Fruit fly (Drosophila melanogaster) whole organism, pupa: ENCODE results near the gene jar.

ENCODE experiments used
- CG10348 ChIP-seq: fragments of 200-800 bp; sonication (Bioruptor generic); IDR thresholded peaks from 2 replicates; pipeline ENCODE4 v1.3.6; 2022; ENCODE audit warnings: missing biosample characterization, missing genetic modification characterization
- CG12605 ChIP-seq: fragments of 200-800 bp; sonication (Bioruptor generic); IDR thresholded peaks from 2 replicates; pipeline ENCODE4 v1.3.6; 2022; ENCODE audit warnings: missing biosample characterization, missing genetic modification characterization
- CG13204 ChIP-seq: fragments of 200-800 bp; sonication (Bioruptor generic); optimal IDR thresholded peaks from 2 replicates; lab custom pipeline; 2018; ENCODE audit warnings: missing biosample characterization, mild to moderate bottlenecking, missing genetic modification characterization, moderate library complexity
- CG14655 ChIP-seq: fragments of 200-800 bp; sonication (Bioruptor generic); optimal IDR thresholded peaks from 3 replicates; lab custom pipeline; 2017; ENCODE audit warnings: mild to moderate bottlenecking, missing biosample characterization, missing genetic modification reagents, missing genetic modification characterization
- CG15710 ChIP-seq: fragments of 200-800 bp; sonication (Bioruptor generic); optimal IDR thresholded peaks from 2 replicates; lab custom pipeline; 2018; ENCODE audit warnings: missing biosample characterization, mild to moderate bottlenecking, missing genetic modification characterization, moderate library complexity
- CG17806 ChIP-seq: fragments of 200-800 bp; sonication (Bioruptor generic); optimal IDR thresholded peaks from 2 replicates; lab custom pipeline; 2018; ENCODE audit warnings: missing biosample characterization, mild to moderate bottlenecking, missing genetic modification characterization, moderate library complexity
- CG32121 ChIP-seq: fragments of 200-800 bp; sonication (Bioruptor generic); IDR thresholded peaks from 2 replicates; pipeline ENCODE4 v1.3.6; 2022; ENCODE audit warnings: missing biosample characterization, missing genetic modification characterization
- CG34367 ChIP-seq: fragments of 200-800 bp; sonication (Bioruptor generic); optimal IDR thresholded peaks from 2 replicates; lab custom pipeline; 2018; ENCODE audit warnings: missing biosample characterization, mild to moderate bottlenecking, missing genetic modification characterization
- CG4496 ChIP-seq: fragments of 200-800 bp; sonication (Bioruptor generic); IDR thresholded peaks from 3 replicates; pipeline ENCODE4 v1.3.6; 2022; ENCODE audit warnings: missing biosample characterization, missing genetic modification characterization
- CG8159 ChIP-seq: fragments of 200-800 bp; sonication (Bioruptor generic); optimal IDR thresholded peaks from 3 replicates; lab custom pipeline; 2018; ENCODE audit warnings: missing biosample characterization, mild to moderate bottlenecking, missing genetic modification characterization, moderate library complexity
- CG8301 ChIP-seq: fragments of 200-800 bp; sonication (Bioruptor generic); optimal IDR thresholded peaks from 2 replicates; lab custom pipeline; 2018; ENCODE audit warnings: missing biosample characterization, mild to moderate bottlenecking, missing genetic modification characterization
- CG9948 ChIP-seq: fragments of 200-800 bp; sonication (Bioruptor generic); optimal IDR thresholded peaks from 2 replicates; lab custom pipeline; 2018; ENCODE audit warnings: missing biosample characterization, mild to moderate bottlenecking, missing genetic modification characterization, moderate library complexity
- D1 ChIP-seq: fragments of 200-800 bp; sonication (Bioruptor generic); optimal IDR thresholded peaks from 2 replicates; lab custom pipeline; 2018; ENCODE audit warnings: missing biosample characterization, mild to moderate bottlenecking, missing genetic modification characterization, moderate library complexity
- EcR ChIP-seq: fragments of 200-800 bp; sonication (Bioruptor generic); optimal IDR thresholded peaks from 3 replicates; lab custom pipeline; 2019; ENCODE audit warnings: missing biosample characterization, missing genetic modification characterization, mild to moderate bottlenecking, moderate library complexity, missing genetic modification reagents
- Ets98B ChIP-seq: fragments of 200-800 bp; sonication (Bioruptor generic); IDR thresholded peaks from 2 replicates; pipeline ENCODE4 v1.3.6; 2022; ENCODE audit warnings: missing biosample characterization, missing genetic modification characterization
- Pif1A ChIP-seq: fragments of 200-800 bp; sonication (Bioruptor generic); optimal IDR thresholded peaks from 3 replicates; lab custom pipeline; 2016; ENCODE audit warnings: missing biosample characterization, missing genetic modification characterization
- Pif1B ChIP-seq: fragments of 200-800 bp; sonication (Bioruptor generic); optimal IDR thresholded peaks from 3 replicates; lab custom pipeline; 2016; ENCODE audit warnings: missing biosample characterization, missing genetic modification characterization
- Snoo ChIP-seq: fragments of 200-800 bp; sonication (Bioruptor generic); optimal IDR thresholded peaks from 3 replicates; lab custom pipeline; 2017; ENCODE audit warnings: missing biosample characterization, mild to moderate bottlenecking, missing genetic modification characterization, inconsistent platforms
- fd96Ca ChIP-seq: fragments of 200-800 bp; sonication (Bioruptor generic); IDR thresholded peaks from 3 replicates; pipeline ENCODE4 v1.3.6; 2022; ENCODE audit warnings: missing biosample characterization, missing genetic modification characterization
- gl ChIP-seq: fragments of 200-800 bp; sonication (Bioruptor generic); optimal IDR thresholded peaks from 2 replicates; lab custom pipeline; 2018; ENCODE audit warnings: missing biosample characterization, mild to moderate bottlenecking, missing genetic modification characterization
- rn ChIP-seq: fragments of 200-800 bp; sonication (Bioruptor generic); IDR thresholded peaks from 2 replicates; pipeline ENCODE4 v1.3.6; 2022; ENCODE audit warnings: missing biosample characterization, missing genetic modification characterization

Gene jar

DNA sequence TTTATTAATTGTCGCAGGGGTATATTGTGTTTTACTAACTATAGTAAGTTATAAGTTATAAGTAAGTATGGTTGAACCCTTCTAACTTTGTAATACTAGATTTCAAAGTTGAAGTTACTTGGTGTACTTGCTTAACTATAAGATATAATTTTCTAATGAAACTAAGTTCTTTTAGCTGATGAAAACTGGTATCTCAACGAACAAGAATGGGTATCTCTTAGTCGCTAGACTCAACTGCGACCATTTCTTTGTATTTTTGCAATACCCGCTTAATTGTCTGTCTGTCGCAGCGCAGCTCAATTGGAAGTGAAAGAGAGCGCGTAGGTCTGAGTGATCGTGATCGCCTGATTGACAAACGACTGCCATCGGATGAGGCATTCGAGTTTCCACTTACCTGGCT, 1.2 kb upstream of the jar start:
- TF ChIP-seq rn (GFP tag; lab: Robert Waterston, UW) (no peak), CG8301 (tag; lab: Kevin White, UChicago) (no peak), EcR (GFP tag; lab: Kevin White, UChicago) (peak; percentile 10), CG13204 (GFP tag; lab: Kevin White, UChicago) (no peak), CG14655 (GFP tag; lab: Kevin White, UChicago) (peak; percentile 31)

DNA sequence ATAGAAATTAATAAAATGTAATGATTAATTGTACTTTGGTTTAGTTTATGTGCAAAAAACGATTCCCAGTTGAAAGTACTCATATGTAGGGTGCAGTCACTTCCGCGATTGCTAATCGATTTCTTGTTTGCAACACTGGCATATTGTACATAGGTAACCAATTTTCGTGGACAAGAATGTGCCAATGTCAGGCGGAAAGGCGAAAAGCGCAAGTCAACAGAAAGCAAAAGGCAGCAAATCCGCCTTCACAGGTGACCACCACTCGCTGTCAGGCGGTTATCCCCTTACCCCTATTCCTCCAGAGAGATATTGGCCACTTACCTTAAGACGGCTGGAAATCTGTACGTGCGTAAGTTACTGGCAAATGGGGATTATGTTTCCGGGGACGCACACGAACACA, 455 bp downstream of the jar start:
- TF ChIP-seq CG12605 (GFP tag; lab: Robert Waterston, UW), result no peak
- no peak for TF ChIP-seq gl (tag; lab: Kevin White, UChicago)
- TF ChIP-seq CG15710 (tag; lab: Kevin White, UChicago), result no peak
- no peak for TF ChIP-seq CG9948 (tag; lab: Kevin White, UChicago)
- TF ChIP-seq EcR (GFP tag; lab: Kevin White, UChicago), result no peak
- TF ChIP-seq CG8159 (tag; lab: Kevin White, UChicago), result no peak

DNA sequence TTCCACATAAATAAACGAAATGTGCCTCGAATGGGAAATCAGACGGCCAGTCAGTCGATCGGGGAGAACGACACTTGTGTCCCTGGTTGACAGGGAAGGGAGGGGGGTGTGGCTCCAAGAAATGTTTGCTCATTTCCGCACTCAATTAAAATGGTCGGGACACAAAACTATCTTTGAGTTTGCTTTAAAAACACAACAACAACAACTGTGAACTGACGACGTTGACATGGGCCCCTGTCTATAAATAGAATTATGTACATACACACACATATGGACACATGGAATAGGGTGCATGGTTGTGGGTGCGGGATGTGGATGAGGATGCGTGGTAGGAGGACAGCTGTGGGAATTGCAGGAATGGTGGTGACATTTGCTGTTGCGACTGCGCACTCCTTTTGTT, 999 bp downstream of the jar start:
- TF ChIP-seq CG13204 (GFP tag; lab: Kevin White, UChicago) (peak; percentile 27), CG12605 (GFP tag; lab: Robert Waterston, UW) (no peak), EcR (GFP tag; lab: Kevin White, UChicago) (peak; percentile 80), CG8301 (tag; lab: Kevin White, UChicago) (no peak), CG8159 (tag; lab: Kevin White, UChicago) (no peak)

DNA sequence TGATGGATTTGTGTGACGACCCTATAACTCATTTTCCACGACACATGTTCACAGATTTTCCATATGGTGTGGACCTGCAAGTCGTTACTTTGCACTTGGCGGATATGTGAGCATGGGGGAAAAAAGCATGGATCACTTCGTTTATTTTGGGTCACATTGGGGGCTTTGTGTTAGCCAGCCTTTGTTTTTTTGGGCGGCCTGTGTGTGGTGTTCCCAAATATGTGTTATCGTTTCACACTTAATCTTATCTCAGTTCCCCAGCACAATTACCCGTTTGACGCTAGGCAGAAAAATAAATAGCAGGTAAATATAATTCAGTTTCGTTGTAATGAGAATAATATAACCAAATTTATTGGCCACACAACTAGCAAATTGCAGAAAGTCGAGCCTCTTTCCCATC, 2.7 kb downstream of the jar start:
- TF ChIP-seq CG4496, result no peak
- no peak for TF ChIP-seq CG12605 (GFP tag; lab: Robert Waterston, UW)
- TF ChIP-seq Ets98B, result no peak
- no peak for TF ChIP-seq CG32121 (GFP tag; lab: Robert Waterston, UW)
- no peak for TF ChIP-seq rn (GFP tag; lab: Robert Waterston, UW)

DNA sequence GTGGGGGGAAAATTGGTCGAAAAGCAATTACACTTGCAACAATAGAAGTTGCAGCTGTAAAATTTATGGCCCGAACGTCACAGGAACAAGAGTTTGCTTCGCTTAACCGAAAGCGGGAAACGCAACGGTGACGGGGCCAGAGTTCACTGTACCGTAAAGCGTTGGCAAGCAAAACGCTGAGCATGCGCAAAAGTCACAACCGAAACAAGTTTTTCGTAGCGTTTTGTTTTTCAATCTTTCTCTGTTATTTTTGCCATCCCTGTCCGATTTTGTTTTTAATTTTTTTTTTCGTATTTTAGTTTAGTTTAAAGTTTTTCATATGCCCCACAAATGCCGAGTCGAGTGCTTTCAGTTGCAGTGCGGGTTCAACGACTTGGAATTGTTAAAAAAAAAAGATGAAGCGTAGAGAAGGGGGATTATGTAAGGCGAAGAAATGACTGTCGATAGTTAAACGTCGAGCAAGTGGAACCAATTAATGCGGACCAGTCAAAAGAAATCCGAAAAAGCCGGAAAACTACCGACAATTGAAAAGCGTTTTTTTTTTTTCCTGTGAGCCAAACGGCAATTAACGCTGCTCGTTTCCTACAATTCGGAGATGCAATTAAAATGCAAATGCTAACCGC, 3.3 kb downstream of the jar start:
- no peak for TF ChIP-seq CG13204 (GFP tag; lab: Kevin White, UChicago)
- TF ChIP-seq EcR (GFP tag; lab: Kevin White, UChicago), result peak; percentile 82

DNA sequence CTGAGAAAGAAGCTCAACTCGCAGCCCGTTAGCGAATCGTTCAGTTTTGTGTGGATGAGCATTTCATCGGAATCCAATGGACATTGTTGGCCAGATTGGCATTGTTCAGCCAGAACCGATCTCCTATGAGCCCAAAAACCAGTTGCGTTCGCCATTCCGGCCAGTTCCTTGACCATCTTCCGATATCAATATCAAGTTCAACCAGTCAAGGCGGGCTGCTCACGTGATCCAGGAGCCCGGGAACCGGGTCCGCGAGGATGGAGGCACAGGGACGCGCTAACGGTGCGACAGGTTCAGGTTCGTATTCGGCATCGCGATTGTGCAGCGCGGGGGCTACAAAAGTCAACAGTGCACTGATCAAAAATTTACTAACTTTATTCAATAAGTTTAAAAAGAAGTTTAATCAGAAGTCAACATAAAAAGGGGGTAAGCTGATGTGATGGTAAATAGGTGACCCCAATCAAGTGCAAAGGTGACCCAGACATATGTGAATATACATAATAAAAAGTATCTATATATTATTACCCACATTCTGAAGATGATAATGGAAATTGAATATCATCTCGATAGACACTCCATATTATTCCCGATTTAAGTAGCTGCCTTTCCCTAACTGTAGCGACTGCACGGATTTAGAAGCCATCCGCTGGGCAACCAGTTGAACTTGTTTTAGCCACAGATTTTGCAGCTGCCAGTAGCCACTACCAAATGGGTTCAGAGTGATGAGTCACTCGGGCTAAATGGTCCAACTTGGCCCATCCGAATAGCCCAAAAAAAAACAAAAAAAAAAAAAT, 4.0 kb downstream of the jar start:
- TF ChIP-seq Pif1A (GFP tag; lab: Kevin White, UChicago) (peak; percentile 86), CG14655 (GFP tag; lab: Kevin White, UChicago) (peak; percentile 91), Snoo (peak; percentile 80), CG34367 (tag; lab: Kevin White, UChicago) (peak; percentile 85), CG15710 (tag; lab: Kevin White, UChicago) (peak; percentile 93), CG10348 (GFP tag; lab: Robert Waterston, UW) (no peak), CG17806 (tag; lab: Kevin White, UChicago) (peak; percentile 85), Ets98B (no peak; the same call in none of the 2 replicates), CG32121 (GFP tag; lab: Robert Waterston, UW) (peak; percentile 51), rn (GFP tag; lab: Robert Waterston, UW) (peak; percentile 40; the same call in 1 of the 2 replicates), D1 (peak; percentile 66), CG13204 (GFP tag; lab: Kevin White, UChicago) (peak; percentile 84), CG8159 (tag; lab: Kevin White, UChicago) (peak; percentile 93), fd96Ca (GFP tag; lab: Robert Waterston, UW) (peak; percentile 83), EcR (GFP tag; lab: Kevin White, UChicago) (peak; percentile 97), CG8301 (tag; lab: Kevin White, UChicago) (peak; percentile 83), gl (tag; lab: Kevin White, UChicago) (peak; percentile 68), CG12605 (GFP tag; lab: Robert Waterston, UW) (peak; percentile 60), CG9948 (tag; lab: Kevin White, UChicago) (peak; percentile 88), CG4496 (peak; percentile 71), Pif1B (GFP tag; lab: Kevin White, UChicago) (peak; percentile 88)
- TF ChIP-seq, all 21 proteins: peak for 19
